Worm (Caenorhabditis elegans) whole organism, L4 larva: ENCODE results near the gene C34B4.3.

Experiments
- F26F4.8 ChIP-seq: fragments of 200-800 bp; sonication (Bioruptor generic); conservative IDR thresholded peaks from 2 replicates; pipeline ENCODE4 v1.3.6; 2022; ENCODE audit warnings: missing genetic modification characterization, missing compliant biosample characterization
- F44E2.7 ChIP-seq: fragments of 200-800 bp; sonication (Bioruptor generic); IDR thresholded peaks from 2 replicates; pipeline ENCODE4 v2.1.2; 2022; ENCODE audit warnings: missing genetic modification characterization, missing compliant biosample characterization
- T26A8.4 ChIP-seq: fragments of 200-800 bp; sonication (Bioruptor generic); IDR thresholded peaks from 2 replicates; pipeline ENCODE4 v1.3.6; 2022; ENCODE audit warnings: missing genetic modification characterization, missing compliant biosample characterization
- Y105C5A.15 ChIP-seq: fragments of 200-800 bp; sonication (Bioruptor generic); IDR thresholded peaks from 2 replicates; pipeline ENCODE4 v1.3.6; 2022; ENCODE audit warnings: missing genetic modification characterization, missing compliant biosample characterization
- Y48G9A.11 ChIP-seq: fragments of 200-800 bp; sonication (Bioruptor generic); IDR thresholded peaks from 2 replicates; pipeline ENCODE4 v1.3.6; 2022; ENCODE audit warnings: missing genetic modification reagents, missing genetic modification characterization, missing compliant biosample characterization
- aha-1 ChIP-seq: fragments of 150-350 bp; peaks from one replicate; lab custom pipeline; 2014; ENCODE audit warnings: missing biosample characterization, missing genetic modification characterization
- aly-2 ChIP-seq: sonication (generic microtip); optimal IDR thresholded peaks from 2 replicates; lab custom pipeline; 2018; ENCODE audit warnings: missing biosample characterization, missing genetic modification characterization
- arid-1 ChIP-seq: fragments of 200-800 bp; sonication (Bioruptor generic); conservative IDR thresholded peaks from 2 replicates; pipeline ENCODE4 v1.3.6; 2022; ENCODE audit warnings: missing genetic modification reagents, missing genetic modification characterization, missing compliant biosample characterization
- ces-1 ChIP-seq: fragments of 150-350 bp; sonication (generic microtip); optimal IDR thresholded peaks from 4 replicates; lab custom pipeline; 2014; ENCODE audit warnings: missing biosample characterization, missing genetic modification reagents, missing genetic modification characterization
- ctbp-1 ChIP-seq: fragments of 200-800 bp; sonication (Bioruptor generic); IDR thresholded peaks from 2 replicates; pipeline ENCODE4 v1.3.6; 2022; ENCODE audit warnings: missing genetic modification reagents, missing genetic modification characterization, missing compliant biosample characterization
- daf-16 ChIP-seq, 3 experiments: sonication (generic microtip); optimal IDR thresholded peaks; 2 replicates each; lab custom pipeline; 2016 to 2017; ENCODE audit warnings: missing genetic modification characterization in 3 of 3, missing genetic modification reagents in 3 of 3, mild to moderate bottlenecking in 2 of 3, missing compliant biosample characterization in 2 of 3, missing biosample characterization in 1 of 3, moderate library complexity in 1 of 3
- dmd-6 ChIP-seq: fragments of 200-800 bp; sonication (Bioruptor generic); IDR thresholded peaks from 2 replicates; pipeline ENCODE4 v1.3.6; 2022; ENCODE audit warnings: missing genetic modification reagents, missing genetic modification characterization, missing compliant biosample characterization
- dmd-8 ChIP-seq: fragments of 200-800 bp; sonication (Bioruptor generic); IDR thresholded peaks from 2 replicates; pipeline ENCODE4 v1.3.6; 2022; ENCODE audit warnings: missing genetic modification characterization, missing compliant biosample characterization
- dmd-9 ChIP-seq: fragments of 200-800 bp; sonication (Bioruptor generic); IDR thresholded peaks from 2 replicates; pipeline ENCODE4 v1.3.6; 2022; ENCODE audit warnings: missing genetic modification reagents, missing genetic modification characterization, missing compliant biosample characterization
- dpl-1 ChIP-seq: fragments of 150-350 bp; optimal IDR thresholded peaks from 2 replicates; lab custom pipeline; 2014; ENCODE audit warnings: missing biosample characterization, missing genetic modification reagents, missing genetic modification characterization
- dve-1 ChIP-seq: sonication (generic microtip); optimal IDR thresholded peaks from 2 replicates; lab custom pipeline; 2017; ENCODE audit warnings: antibody characterized with exemption, mild to moderate bottlenecking, missing genetic modification characterization, missing compliant biosample characterization; ENCODE audit not compliant: insufficient read depth
- egl-43 ChIP-seq: fragments of 200-800 bp; sonication (Bioruptor generic); IDR thresholded peaks from 2 replicates; pipeline ENCODE4 v1.3.6; 2022; ENCODE audit warnings: missing genetic modification reagents, missing genetic modification characterization, missing compliant biosample characterization
- hlh-11 ChIP-seq: fragments of 200-800 bp; sonication (Bioruptor generic); optimal IDR thresholded peaks from 2 replicates; lab custom pipeline; 2018; ENCODE audit warnings: mild to moderate bottlenecking, missing genetic modification characterization, missing compliant biosample characterization
- hlh-30 ChIP-seq: sonication (generic microtip); optimal IDR thresholded peaks from 2 replicates; lab custom pipeline; 2017; ENCODE audit warnings: antibody characterized with exemption, mild to moderate bottlenecking, missing genetic modification characterization, missing compliant biosample characterization; ENCODE audit not compliant: insufficient read depth
- lim-7 ChIP-seq: fragments of 200-800 bp; sonication (Bioruptor generic); IDR thresholded peaks from 2 replicates; pipeline ENCODE4 v1.3.6; 2022; ENCODE audit warnings: missing genetic modification characterization, missing compliant biosample characterization
- lin-38 ChIP-seq: fragments of 200-800 bp; sonication (Bioruptor generic); IDR thresholded peaks from 2 replicates; pipeline ENCODE4 v1.3.6; 2022; ENCODE audit warnings: missing genetic modification reagents, missing genetic modification characterization, missing compliant biosample characterization
- lsy-2 ChIP-seq, 2 experiments: fragments of 150-350 bp in 1 of 2; sonication (generic microtip) in 1 of 2; optimal IDR thresholded peaks; 2 replicates each; lab custom pipeline; 2014 to 2017; ENCODE audit warnings: missing biosample characterization in 2 of 2, missing genetic modification characterization in 2 of 2
- mep-1 ChIP-seq: fragments of 150-350 bp; sonication (generic microtip); optimal IDR thresholded peaks from 3 replicates; lab custom pipeline; 2014; ENCODE audit warnings: missing biosample characterization, missing genetic modification characterization
- mes-2 ChIP-seq: sonication (generic microtip); optimal IDR thresholded peaks from 2 replicates; lab custom pipeline; 2016; ENCODE audit warnings: missing genotype, mild to moderate bottlenecking, missing genetic modification characterization, missing compliant biosample characterization; ENCODE audit not compliant: poor library complexity, severe bottlenecking
- nhr-237 ChIP-seq: sonication (generic microtip); optimal IDR thresholded peaks from 2 replicates; lab custom pipeline; 2017; ENCODE audit warnings: missing biosample characterization, missing genetic modification characterization
- nhr-28 ChIP-seq: fragments of 150-350 bp; optimal IDR thresholded peaks from 2 replicates; lab custom pipeline; 2014; ENCODE audit warnings: missing biosample characterization, missing genetic modification characterization
- nhr-48 ChIP-seq: sonication (generic microtip); optimal IDR thresholded peaks from 2 replicates; lab custom pipeline; 2016; ENCODE audit warnings: mild to moderate bottlenecking, missing genetic modification characterization, missing compliant biosample characterization
- nhr-77 ChIP-seq: fragments of 150-350 bp; optimal IDR thresholded peaks from 2 replicates; lab custom pipeline; 2014; ENCODE audit warnings: missing biosample characterization, missing genetic modification characterization
- php-3 ChIP-seq: fragments of 200-800 bp; sonication (Bioruptor generic); IDR thresholded peaks from 2 replicates; pipeline ENCODE4 v1.3.6; 2022; ENCODE audit warnings: missing genetic modification reagents, missing genetic modification characterization, missing compliant biosample characterization
- pqm-1 ChIP-seq: sonication (generic microtip); optimal IDR thresholded peaks from 2 replicates; lab custom pipeline; 2017; ENCODE audit warnings: missing biosample characterization, missing genetic modification characterization
- rbr-2 ChIP-seq: sonication (generic microtip); optimal IDR thresholded peaks from 2 replicates; lab custom pipeline; 2016; ENCODE audit warnings: missing genotype, missing genetic modification characterization, missing compliant biosample characterization
- set-16 ChIP-seq: fragments of 200-800 bp; sonication (Bioruptor generic); IDR thresholded peaks from 2 replicates; pipeline ENCODE4 v1.3.6; 2022; ENCODE audit warnings: missing genetic modification reagents, missing genetic modification characterization, missing compliant biosample characterization
- spr-1 ChIP-seq: sonication (generic microtip); optimal IDR thresholded peaks from 2 replicates; lab custom pipeline; 2016; ENCODE audit warnings: mild to moderate bottlenecking, missing genetic modification characterization, missing compliant biosample characterization
- tra-1 ChIP-seq: fragments of 200-800 bp; sonication (Bioruptor generic); IDR thresholded peaks from 2 replicates; pipeline ENCODE4 v1.3.6; 2022; ENCODE audit warnings: missing genetic modification reagents, missing genetic modification characterization, missing compliant biosample characterization
- unc-62 ChIP-seq, 3 experiments: fragments of 150-350 bp in 1 of 3; sonication (generic microtip); optimal IDR thresholded peaks in 2 of 3; peaks in 1 of 3; 1 replicate in 1 of 3; 2 replicates in 2 of 3; lab custom pipeline; 2014 to 2017; ENCODE audit warnings: missing biosample characterization in 3 of 3, missing genetic modification characterization in 3 of 3, missing genetic modification reagents in 3 of 3, missing genotype in 1 of 3
- zip-2 ChIP-seq: fragments of 150-350 bp; optimal IDR thresholded peaks from 2 replicates; lab custom pipeline; 2014; ENCODE audit warnings: missing biosample characterization, missing genetic modification characterization
- ztf-11 ChIP-seq: fragments of 150-350 bp; optimal IDR thresholded peaks from 2 replicates; lab custom pipeline; 2014; ENCODE audit warnings: missing biosample characterization, missing genetic modification characterization

The C34B4.3 gene

ce11 chrV:13046125-13047123, 24.5 kb downstream of the C34B4.3 start:
- TF ChIP-seq F44E2.7 (GFP tag; lab: Robert Waterston, UW): no peak
- TF ChIP-seq arid-1 (GFP tag; lab: Robert Waterston, UW): no peak
- TF ChIP-seq pqm-1 (tag; lab: Kevin White, UChicago): peak; percentile 59
- TF ChIP-seq hlh-30 (tag; lab: Kevin White, UChicago): peak; percentile 6
- peak; percentile 34; the same call in 1 of the 2 replicates for TF ChIP-seq dmd-9 (GFP tag; lab: Robert Waterston, UW)
- no peak for TF ChIP-seq aly-2
- TF ChIP-seq nhr-28 (tag; lab: Kevin White, UChicago): peak; percentile 50
- peak; percentile 83 for TF ChIP-seq dmd-6 (GFP tag; lab: Robert Waterston, UW)
- TF ChIP-seq ztf-11 (tag; lab: Kevin White, UChicago): no peak
- TF ChIP-seq mes-2 (tag; lab: Kevin White, UChicago): peak; percentile 16
- no peak for TF ChIP-seq egl-43
- peak; percentile 50 for TF ChIP-seq mep-1 (tag; lab: Kevin White, UChicago)
- peak; percentile 63 for TF ChIP-seq hlh-11
- no peak for TF ChIP-seq dpl-1 (GFP tag; lab: Kevin White, UChicago)
- peak; percentile 72 for TF ChIP-seq aha-1 (tag; lab: Kevin White, UChicago)
- TF ChIP-seq set-16 (GFP tag; lab: Robert Waterston, UW): no peak
- TF ChIP-seq ces-1: no peak
- peak; percentile 62 for TF ChIP-seq dve-1 (tag; lab: Kevin White, UChicago)
- TF ChIP-seq zip-2 (tag; lab: Kevin White, UChicago): no peak
- TF ChIP-seq lin-38 (GFP tag; lab: Robert Waterston, UW): peak; percentile 6; the same call in 1 of the 2 replicates
- TF ChIP-seq lsy-2 (tag; optimal IDR thresholded peaks at IDR 0.05; lab: Kevin White, UChicago): peak in 1 of 2 experiments; percentile 20
- TF ChIP-seq php-3 (GFP tag; lab: Robert Waterston, UW): 0 out of 2 replicates have a peak, but pooled peaks have one; percentile 15
- TF ChIP-seq daf-16 (GFP tag; optimal IDR thresholded peaks at IDR 0.05; lab: Kevin White, UChicago): peak in 1 of 2 experiments; percentile 35
- peak; percentile 64 for TF ChIP-seq daf-16 (tag; optimal IDR thresholded peaks at IDR 0.05; lab: Kevin White, UChicago)
- peak in 1 of 2 experiments; percentile 62 for TF ChIP-seq unc-62 (GFP tag; optimal IDR thresholded peaks at IDR 0.05 in 1 of 2; lab: Kevin White, UChicago)
- no peak for TF ChIP-seq unc-62 (tag; optimal IDR thresholded peaks at IDR 0.05; lab: Kevin White, UChicago)
- no peak for TF ChIP-seq Y105C5A.15 (GFP tag; lab: Robert Waterston, UW)
- TF ChIP-seq T26A8.4 (GFP tag; lab: Robert Waterston, UW): 0 out of 2 replicates have a peak, but pooled peaks have one; percentile 7
- TF ChIP-seq nhr-48 (tag; lab: Kevin White, UChicago): peak; percentile 25
- TF ChIP-seq lim-7 (GFP tag; lab: Robert Waterston, UW): no peak
- no peak for TF ChIP-seq nhr-237 (tag; lab: Kevin White, UChicago)
- TF ChIP-seq Y48G9A.11 (GFP tag; lab: Robert Waterston, UW): no peak
- TF ChIP-seq tra-1 (GFP tag; lab: Robert Waterston, UW): peak; percentile 45; the same call in 1 of the 2 replicates
- 0 out of 2 replicates have a peak, but pooled peaks have one; percentile 8 for TF ChIP-seq ctbp-1
- no peak for TF ChIP-seq F26F4.8 (GFP tag; lab: Robert Waterston, UW)
- TF ChIP-seq nhr-77: peak; percentile 11
- no peak for TF ChIP-seq rbr-2 (tag; lab: Kevin White, UChicago)
- TF ChIP-seq spr-1 (tag; lab: Kevin White, UChicago): no peak
- TF ChIP-seq, all 104 proteins: peak for 20

- TF ChIP-seq aha-1 (tag; lab: Kevin White, UChicago) (peak; percentile 96), dmd-8 (GFP tag; lab: Robert Waterston, UW) (no peak), dmd-9 (GFP tag; lab: Robert Waterston, UW) (0 out of 2 replicates have a peak, but pooled peaks have one; percentile 12)
These were observed 25.9 kb downstream of the C34B4.3 start for ce11 chrV:13045017-13045416.
